Worm (Caenorhabditis elegans) whole organism, late embryonic: Measurements from ENCODE around the gene fbxa-116.

Experiments
- C38D4.7 ChIP-seq: fragments of 200-800 bp; sonication (Bioruptor generic); optimal IDR thresholded peaks from 2 replicates; lab custom pipeline; 2018; ENCODE audit warnings: mild to moderate bottlenecking, missing genetic modification characterization, moderate library complexity, missing compliant biosample characterization
- F13H6.1 ChIP-seq: sonication (generic microtip); optimal IDR thresholded peaks from 2 replicates; lab custom pipeline; 2016; ENCODE audit warnings: missing genetic modification characterization, missing compliant biosample characterization
- K02D7.2 ChIP-seq: sonication (generic microtip); optimal IDR thresholded peaks from 2 replicates; lab custom pipeline; 2017; ENCODE audit warnings: mild to moderate bottlenecking, missing genetic modification characterization, missing compliant biosample characterization
- K09A11.1 ChIP-seq: sonication (generic microtip); optimal IDR thresholded peaks from 2 replicates; lab custom pipeline; 2017; ENCODE audit warnings: antibody characterized with exemption, mild to moderate bottlenecking, missing genetic modification characterization, missing compliant biosample characterization; ENCODE audit not compliant: insufficient read depth
- T23F11.4 ChIP-seq: fragments of 200-800 bp; sonication (Bioruptor generic); optimal IDR thresholded peaks from 2 replicates; lab custom pipeline; 2018; ENCODE audit warnings: mild to moderate bottlenecking, missing genetic modification characterization, missing compliant biosample characterization
- ahr-1 ChIP-seq: sonication (generic microtip); optimal IDR thresholded peaks from 2 replicates; lab custom pipeline; 2016; ENCODE audit warnings: missing genetic modification characterization, missing compliant biosample characterization
- ama-1 ChIP-seq: fragments of 150-350 bp; optimal IDR thresholded peaks from 2 replicates; lab custom pipeline; 2014
- ceh-14 ChIP-seq: sonication (generic microtip); optimal IDR thresholded peaks from 2 replicates; lab custom pipeline; 2016; ENCODE audit warnings: missing genotype, missing genetic modification characterization, missing compliant biosample characterization
- ceh-18 ChIP-seq: sonication (generic microtip); optimal IDR thresholded peaks from 2 replicates; lab custom pipeline; 2016; ENCODE audit warnings: missing genetic modification characterization, missing compliant biosample characterization
- ceh-2 ChIP-seq: sonication (generic microtip); optimal IDR thresholded peaks from 2 replicates; lab custom pipeline; 2016; ENCODE audit warnings: missing genotype, missing genetic modification characterization, missing compliant biosample characterization
- ceh-30 ChIP-seq: fragments of 150-350 bp; optimal IDR thresholded peaks from 2 replicates; lab custom pipeline; 2014; ENCODE audit warnings: missing biosample characterization, missing genetic modification characterization
- ceh-48 ChIP-seq: sonication (generic microtip); optimal IDR thresholded peaks from 2 replicates; lab custom pipeline; 2016; ENCODE audit warnings: missing genetic modification characterization, inconsistent platforms, missing compliant biosample characterization
- ceh-6 ChIP-seq: fragments of 200-800 bp; sonication (Bioruptor generic); optimal IDR thresholded peaks from 2 replicates; lab custom pipeline; 2018; ENCODE audit warnings: mild to moderate bottlenecking, missing genetic modification characterization, missing compliant biosample characterization
- ceh-9 ChIP-seq: sonication (generic microtip); optimal IDR thresholded peaks from 2 replicates; lab custom pipeline; 2016; ENCODE audit warnings: mild to moderate bottlenecking, missing genetic modification characterization, inconsistent platforms, missing compliant biosample characterization
- che-1 ChIP-seq: sonication (generic microtip); optimal IDR thresholded peaks from 2 replicates; lab custom pipeline; 2016; ENCODE audit warnings: mild to moderate bottlenecking, missing genetic modification characterization, missing compliant biosample characterization
- dve-1 ChIP-seq: sonication (generic microtip); optimal IDR thresholded peaks from 2 replicates; lab custom pipeline; 2017; ENCODE audit warnings: antibody characterized with exemption, mild to moderate bottlenecking, missing genetic modification characterization, missing compliant biosample characterization
- elt-2 ChIP-seq: sonication (generic microtip); optimal IDR thresholded peaks from 2 replicates; lab custom pipeline; 2016; ENCODE audit warnings: missing genetic modification reagents, missing genetic modification characterization, missing compliant biosample characterization
- ets-4 ChIP-seq: sonication (generic microtip); optimal IDR thresholded peaks from 2 replicates; lab custom pipeline; 2016; ENCODE audit warnings: missing genetic modification characterization, missing compliant biosample characterization
- eyg-1 ChIP-seq: sonication (generic microtip); optimal IDR thresholded peaks from 2 replicates; lab custom pipeline; 2016; ENCODE audit warnings: missing genotype, missing genetic modification characterization, missing compliant biosample characterization
- fax-1 ChIP-seq: sonication (generic microtip); optimal IDR thresholded peaks from 2 replicates; lab custom pipeline; 2016; ENCODE audit warnings: missing genotype, missing genetic modification characterization, missing compliant biosample characterization
- fkh-10 ChIP-seq: fragments of 150-350 bp; optimal IDR thresholded peaks from 2 replicates; lab custom pipeline; 2014; ENCODE audit warnings: missing biosample characterization, missing genetic modification reagents, missing genetic modification characterization
- hlh-15 ChIP-seq: sonication (generic microtip); optimal IDR thresholded peaks from 2 replicates; lab custom pipeline; 2016; ENCODE audit warnings: missing genetic modification characterization, missing compliant biosample characterization
- hlh-30 ChIP-seq: sonication (generic microtip); optimal IDR thresholded peaks from 2 replicates; lab custom pipeline; 2017; ENCODE audit warnings: antibody characterized with exemption, missing genetic modification characterization, missing compliant biosample characterization; ENCODE audit not compliant: insufficient read depth
- lim-6 ChIP-seq: sonication (generic microtip); optimal IDR thresholded peaks from 2 replicates; lab custom pipeline; 2016; ENCODE audit warnings: missing genetic modification characterization, missing compliant biosample characterization
- lin-11 ChIP-seq: fragments of 200-800 bp; sonication (Bioruptor generic); optimal IDR thresholded peaks from 2 replicates; lab custom pipeline; 2018; ENCODE audit warnings: mild to moderate bottlenecking, missing genetic modification characterization, missing compliant biosample characterization
- mec-3 ChIP-seq: sonication (generic microtip); optimal IDR thresholded peaks from 2 replicates; lab custom pipeline; 2016; ENCODE audit warnings: borderline replicate concordance, missing genetic modification characterization, missing compliant biosample characterization
- nfya-1 ChIP-seq: sonication (generic microtip); optimal IDR thresholded peaks from 2 replicates; lab custom pipeline; 2017; ENCODE audit warnings: missing genetic modification characterization, mild to moderate bottlenecking, missing compliant biosample characterization, antibody characterized with exemption, moderate library complexity
- nhr-232 ChIP-seq: sonication (generic microtip); optimal IDR thresholded peaks from 2 replicates; lab custom pipeline; 2016; ENCODE audit warnings: missing genetic modification characterization, missing compliant biosample characterization
- npax-4 ChIP-seq: sonication (generic microtip); optimal IDR thresholded peaks from 2 replicates; lab custom pipeline; 2016; ENCODE audit warnings: missing genetic modification characterization, missing compliant biosample characterization
- odd-2 ChIP-seq: sonication (generic microtip); optimal IDR thresholded peaks from 2 replicates; lab custom pipeline; 2017; ENCODE audit warnings: antibody characterized with exemption, mild to moderate bottlenecking, missing genetic modification characterization, missing compliant biosample characterization
- pag-3 ChIP-seq: sonication (generic microtip); optimal IDR thresholded peaks from 2 replicates; lab custom pipeline; 2016; ENCODE audit warnings: missing compliant biosample characterization, missing genetic modification characterization, borderline replicate concordance
- pax-1 ChIP-seq: fragments of 150-350 bp; optimal IDR thresholded peaks from 2 replicates; lab custom pipeline; 2014; ENCODE audit warnings: missing biosample characterization, missing genetic modification characterization
- pha-2 ChIP-seq: sonication (generic microtip); optimal IDR thresholded peaks from 2 replicates; lab custom pipeline; 2017; ENCODE audit warnings: mild to moderate bottlenecking, missing genetic modification characterization, missing compliant biosample characterization
- pqm-1 ChIP-seq: sonication (generic microtip); optimal IDR thresholded peaks from 2 replicates; lab custom pipeline; 2016; ENCODE audit warnings: missing genetic modification characterization, missing compliant biosample characterization
- sdc-2 ChIP-seq: sonication (generic microtip); optimal IDR thresholded peaks from 2 replicates; lab custom pipeline; 2016; ENCODE audit warnings: missing genotype, missing genetic modification characterization, missing compliant biosample characterization
- syd-9 ChIP-seq: sonication (generic microtip); optimal IDR thresholded peaks from 2 replicates; lab custom pipeline; 2016; ENCODE audit warnings: mild to moderate bottlenecking, missing genetic modification characterization, moderate library complexity, missing compliant biosample characterization
- unc-42 ChIP-seq: sonication (generic microtip); optimal IDR thresholded peaks from 2 replicates; lab custom pipeline; 2016; ENCODE audit warnings: missing genotype, missing genetic modification characterization, missing compliant biosample characterization
- unc-55 ChIP-seq: sonication (generic microtip); optimal IDR thresholded peaks from 2 replicates; lab custom pipeline; 2017; ENCODE audit warnings: missing biosample characterization, missing genetic modification reagents, missing genetic modification characterization

Gene fbxa-116

DNA sequence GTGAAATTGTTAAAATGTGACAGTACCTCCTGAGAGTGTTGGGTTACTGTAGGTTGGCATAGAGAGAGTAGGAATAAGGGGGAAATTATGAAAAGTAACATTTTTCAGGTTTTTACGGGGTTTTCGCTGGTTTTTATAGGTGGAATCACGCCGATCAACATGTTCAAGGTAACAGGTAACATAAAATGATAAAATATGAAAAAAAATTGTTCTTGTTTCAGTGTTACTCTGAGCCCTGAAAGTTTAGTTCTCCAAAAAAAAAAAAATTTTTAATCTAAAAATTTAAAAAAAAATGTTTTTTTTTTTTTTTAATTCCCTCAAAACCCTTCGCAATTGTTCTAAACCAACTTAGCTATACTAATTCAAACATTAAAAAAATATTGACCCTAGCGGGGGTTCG is 45.1 kb upstream of the fbxa-116 start, which contains the start of gene Y113G7B.15:
Gene Y113G7B.15, minus strand, starts transcription at position 101 of the 400 bp plus-strand sequence.
- TF ChIP-seq ceh-14: no peak
- no peak for TF ChIP-seq pax-1 (tag; lab: Kevin White, UChicago)
- TF ChIP-seq ceh-6 (GFP tag; lab: Kevin White, UChicago): no peak
- TF ChIP-seq eyg-1: no peak
- no peak for TF ChIP-seq lin-11 (tag; lab: Kevin White, UChicago)
- TF ChIP-seq ceh-9: no peak
- no peak for TF ChIP-seq pag-3
- no peak for TF ChIP-seq K02D7.2 (tag; lab: Kevin White, UChicago)
- TF ChIP-seq ceh-2 (tag; lab: Kevin White, UChicago): no peak
- TF ChIP-seq dve-1: no peak
- TF ChIP-seq lim-6 (tag; lab: Kevin White, UChicago): no peak
- no peak for TF ChIP-seq F13H6.1 (tag; lab: Kevin White, UChicago)
- TF ChIP-seq C38D4.7 (GFP tag; lab: Kevin White, UChicago): no peak
- no peak for TF ChIP-seq pha-2
- TF ChIP-seq ets-4 (tag; lab: Kevin White, UChicago): no peak
- no peak for TF ChIP-seq fax-1
- TF ChIP-seq K09A11.1 (tag; lab: Kevin White, UChicago): no peak
- no peak for TF ChIP-seq pqm-1 (tag; lab: Kevin White, UChicago)

DNA sequence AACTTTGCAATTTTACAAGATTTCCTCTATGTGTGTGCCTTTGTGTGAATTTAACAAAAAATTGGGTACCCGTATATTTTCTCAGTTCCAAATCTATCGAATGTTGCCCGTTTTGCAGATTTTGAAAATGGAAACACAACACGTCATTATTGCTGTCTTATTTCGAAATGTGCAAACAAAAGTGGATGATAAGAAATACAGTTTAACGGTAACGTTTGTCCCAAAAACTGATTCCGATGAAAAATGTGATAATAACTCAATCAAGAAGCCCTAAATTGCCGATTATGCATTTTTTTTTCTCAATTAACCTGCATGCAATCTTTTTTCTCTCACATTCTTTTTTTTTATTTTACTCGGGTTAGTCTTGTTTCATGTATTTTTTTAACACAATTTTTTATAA is 36.6 kb upstream of the fbxa-116 start:
- no peak for TF ChIP-seq nfya-1 (tag; lab: Kevin White, UChicago)
- no peak for TF ChIP-seq npax-4
- TF ChIP-seq K09A11.1 (tag; lab: Kevin White, UChicago): no peak
- TF ChIP-seq unc-55 (GFP tag; lab: Kevin White, UChicago): no peak
- no peak for TF ChIP-seq che-1
- no peak for TF ChIP-seq odd-2 (tag; lab: Kevin White, UChicago)
- TF ChIP-seq ceh-48 (tag; lab: Kevin White, UChicago): no peak
- no peak for TF ChIP-seq fkh-10 (GFP tag; lab: Kevin White, UChicago)
- no peak for TF ChIP-seq syd-9 (tag; lab: Kevin White, UChicago)
- no peak for TF ChIP-seq sdc-2
- TF ChIP-seq ceh-30 (tag; lab: Kevin White, UChicago): no peak
- TF ChIP-seq ceh-18 (tag; lab: Kevin White, UChicago): no peak
- TF ChIP-seq pag-3: no peak
- TF ChIP-seq ets-4 (tag; lab: Kevin White, UChicago): no peak
- no peak for TF ChIP-seq fax-1
- TF ChIP-seq ama-1 (lab: Kevin White, UChicago): no peak
- TF ChIP-seq unc-42 (tag; lab: Kevin White, UChicago): no peak
- no peak for TF ChIP-seq T23F11.4 (GFP tag; lab: Kevin White, UChicago)
- TF ChIP-seq ceh-2 (tag; lab: Kevin White, UChicago): no peak
- TF ChIP-seq pqm-1 (tag; lab: Kevin White, UChicago): no peak

DNA sequence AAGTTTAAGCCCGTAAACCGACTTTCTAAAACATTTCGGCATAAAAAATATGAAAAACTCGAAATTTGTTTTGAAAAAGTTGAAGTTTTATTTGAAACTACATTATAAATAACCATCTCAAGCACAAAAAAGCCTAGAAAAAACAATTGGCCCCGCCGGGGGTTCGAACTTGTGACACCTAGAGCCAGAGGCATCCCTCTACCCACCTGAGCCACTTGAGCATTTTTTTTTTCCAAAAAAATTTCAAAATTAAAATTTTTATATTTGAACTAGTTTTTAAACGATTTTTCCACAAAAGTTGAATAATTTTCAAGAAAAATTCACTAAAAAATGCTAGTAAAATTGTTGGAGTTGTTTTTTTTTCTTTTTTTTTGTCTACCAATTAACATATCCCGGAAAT is 35.0 kb upstream of the fbxa-116 start:
- TF ChIP-seq hlh-30 (tag; lab: Kevin White, UChicago): no peak
- no peak for TF ChIP-seq ceh-6 (GFP tag; lab: Kevin White, UChicago)
- no peak for TF ChIP-seq mec-3 (tag; lab: Kevin White, UChicago)
- TF ChIP-seq ceh-18 (tag; lab: Kevin White, UChicago): no peak
- no peak for TF ChIP-seq dve-1
- TF ChIP-seq nhr-232: no peak
- no peak for TF ChIP-seq ahr-1 (tag; lab: Kevin White, UChicago)
- TF ChIP-seq hlh-15: no peak
- TF ChIP-seq ceh-14: no peak
- TF ChIP-seq nfya-1 (tag; lab: Kevin White, UChicago): no peak
- no peak for TF ChIP-seq elt-2 (tag; lab: Kevin White, UChicago)
- TF ChIP-seq, all 69 proteins: peak for 0
